Worm (Caenorhabditis elegans): ENCODE data around the gene sdc-3.
A peak's percentile ranks its signal among the peaks of the same experiment; 100 is the strongest.

Gene sdc-3

DNA sequence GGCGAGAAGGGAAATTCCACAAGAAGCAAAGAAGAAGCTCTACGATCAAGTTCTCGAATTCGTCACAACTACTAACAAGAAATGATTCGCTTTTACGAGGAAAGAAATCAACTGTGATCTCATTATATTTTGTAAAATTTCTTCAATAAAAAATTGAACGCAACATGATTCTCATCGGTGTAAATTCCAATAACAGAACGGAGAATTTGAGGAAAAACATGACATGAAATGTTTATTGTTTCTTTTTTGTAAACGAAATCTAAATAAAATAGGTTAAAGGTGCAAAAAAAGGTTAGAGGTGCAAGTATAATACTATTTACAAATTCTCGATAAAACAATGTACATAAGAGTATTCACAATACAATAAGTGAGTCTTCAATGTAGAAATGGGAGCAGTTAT lies 56.5 kb downstream of the sdc-3 start (continued):
- TF ChIP-seq ztf-28 (GFP tag; IDR thresholded peaks at IDR 0.05) (no peak), F10E7.11 (tag; optimal IDR thresholded peaks at IDR 0.05) (no peak), nhr-120 (GFP tag; IDR thresholded peaks at IDR 0.05) (no peak), nhr-80 (tag; optimal IDR thresholded peaks at IDR 0.05) (no peak), gei-17 (GFP tag; optimal IDR thresholded peaks at IDR 0.05) (no peak), Y56A3A.18 (GFP tag; IDR thresholded peaks at IDR 0.05) (no peak), F57C9.4 (tag; optimal IDR thresholded peaks at IDR 0.05) (no peak), snpc-1.1 (tag; optimal IDR thresholded peaks at IDR 0.05; ENCODE audit: insufficient read depth) (peak; percentile 14), unc-130 (GFP tag; optimal IDR thresholded peaks at IDR 0.05) (peak; percentile 65), tlf-1 (GFP tag; optimal IDR thresholded peaks at IDR 0.05) (no peak), hlh-26 (GFP tag; conservative IDR thresholded peaks at IDR 0.05) (no peak), dpff-1 (tag; optimal IDR thresholded peaks at IDR 0.05) (no peak), nfya-2 (GFP tag; IDR thresholded peaks at IDR 0.05) (no peak), nfyb-1 (GFP tag; IDR thresholded peaks at IDR 0.05) (no peak), let-607 (tag; optimal IDR thresholded peaks at IDR 0.05) (no peak), nhr-90 (tag; optimal IDR thresholded peaks at IDR 0.05) (no peak), ceh-91 (GFP tag; IDR thresholded peaks at IDR 0.05) (no peak), madf-6 (GFP tag; IDR thresholded peaks at IDR 0.05) (peak; percentile 76), Y67H2A.10 (GFP tag; conservative IDR thresholded peaks at IDR 0.05) (no peak), efl-1 (GFP tag; optimal IDR thresholded peaks at IDR 0.05) (peak; percentile 6), sdz-38 (tag; optimal IDR thresholded peaks at IDR 0.05) (no peak), F33H1.4 (GFP tag; IDR thresholded peaks at IDR 0.05) (0 out of 2 replicates have a peak, but pooled peaks have one; percentile 23), snpc-4 (GFP tag; optimal IDR thresholded peaks at IDR 0.05) (no peak), snpc-4 (tag; optimal IDR thresholded peaks at IDR 0.05) (no peak), snpc-3.4 (tag; optimal IDR thresholded peaks at IDR 0.05) (peak; percentile 74), ztf-22 (GFP tag; optimal IDR thresholded peaks at IDR 0.05) (no peak), lir-1 (GFP tag; conservative IDR thresholded peaks at IDR 0.05) (no peak), rcor-1 (GFP tag; IDR thresholded peaks at IDR 0.05) (peak; percentile 69), nhr-27 (tag; optimal IDR thresholded peaks at IDR 0.05) (no peak)

DNA sequence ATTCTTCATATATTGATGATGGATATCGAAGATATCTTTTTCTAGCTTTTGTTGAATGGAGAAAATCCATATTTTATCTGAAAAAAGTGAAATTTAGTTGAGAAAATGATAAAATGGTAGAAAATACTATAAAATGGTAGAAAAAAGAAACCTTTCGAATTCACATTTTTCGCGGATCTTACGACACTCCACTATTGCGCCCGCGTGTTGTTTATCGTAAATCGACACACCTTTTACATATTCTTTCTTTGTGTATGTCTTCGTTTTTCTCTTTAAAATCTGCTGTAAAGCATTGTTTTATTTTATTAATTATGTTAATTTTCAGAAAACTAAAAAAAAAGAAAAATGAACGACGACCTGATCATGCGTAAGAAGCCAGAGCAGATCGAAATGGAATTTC lies 57.2 kb downstream of the sdc-3 start, which contains the start of the genes cdt-2 and T01C3.2:
TSS of gene cdt-2 (minus strand) at position 284 of the 400 bp plus-strand sequence.
TSS of gene T01C3.2 (plus strand) at position 326 of the 400 bp plus-strand sequence.
- TF ChIP-seq lin-40 (tag; optimal IDR thresholded peaks at IDR 0.05) (no peak), sptf-2 (GFP tag; optimal IDR thresholded peaks at IDR 0.05) (no peak), him-1 (tag; optimal IDR thresholded peaks at IDR 0.05) (no peak), attf-3 (GFP tag; conservative IDR thresholded peaks at IDR 0.05) (peak; percentile 91), nhr-90 (tag; optimal IDR thresholded peaks at IDR 0.05) (no peak), somi-1 (GFP tag; optimal IDR thresholded peaks at IDR 0.05) (no peak), efl-1 (GFP tag; optimal IDR thresholded peaks at IDR 0.05) (peak; percentile 32), repo-1 (tag; optimal IDR thresholded peaks at IDR 0.05) (no peak), aptf-2 (GFP tag; conservative IDR thresholded peaks at IDR 0.05) (no peak), chd-7 (tag; optimal IDR thresholded peaks at IDR 0.05) (no peak), nfya-2 (GFP tag; IDR thresholded peaks at IDR 0.05) (no peak), mes-4 (tag; optimal IDR thresholded peaks at IDR 0.05) (no peak), dox-1 (GFP tag; IDR thresholded peaks at IDR 0.05) (no peak), tlf-1 (GFP tag; optimal IDR thresholded peaks at IDR 0.05) (no peak), F55B11.4 (tag; optimal IDR thresholded peaks at IDR 0.05; ENCODE audit: borderline replicate concordance, insufficient read depth) (no peak), bed-2 (GFP tag; IDR thresholded peaks at IDR 0.05) (no peak)
